Fruit fly (Drosophila melanogaster) whole organism, adult: ENCODE measurements around the gene mnd.

Experiments
- CG11617 ChIP-seq: fragments of 200-800 bp; sonication (Bioruptor generic); optimal IDR thresholded peaks from 2 replicates; lab custom pipeline; 2017; ENCODE audit warnings: mild to moderate bottlenecking, missing biosample characterization, missing genetic modification reagents, missing genetic modification characterization
- CG12768 ChIP-seq: fragments of 200-800 bp; sonication (Bioruptor generic); optimal IDR thresholded peaks from 2 replicates; lab custom pipeline; 2017; ENCODE audit warnings: missing biosample characterization, missing genetic modification characterization, mild to moderate bottlenecking, moderate library complexity, missing genetic modification reagents
- CG14711 ChIP-seq: fragments of 200-800 bp; sonication (Bioruptor generic); optimal IDR thresholded peaks from 2 replicates; lab custom pipeline; 2018; ENCODE audit warnings: missing biosample characterization, mild to moderate bottlenecking, missing genetic modification characterization, moderate library complexity
- CG1620 ChIP-seq: fragments of 200-800 bp; sonication (Bioruptor generic); optimal IDR thresholded peaks from 2 replicates; lab custom pipeline; 2016; ENCODE audit warnings: missing biosample characterization, missing genetic modification characterization
- CG33017 ChIP-seq: fragments of 200-800 bp; sonication (Bioruptor generic); optimal IDR thresholded peaks from 2 replicates; lab custom pipeline; 2018; ENCODE audit warnings: missing biosample characterization, mild to moderate bottlenecking, missing genetic modification characterization, moderate library complexity
- CG5204 ChIP-seq: fragments of 200-800 bp; sonication (Bioruptor generic); optimal IDR thresholded peaks from 2 replicates; lab custom pipeline; 2016; ENCODE audit warnings: missing biosample characterization, missing genetic modification characterization
- CG7045 ChIP-seq: fragments of 200-800 bp; sonication (Bioruptor generic); optimal IDR thresholded peaks from 2 replicates; lab custom pipeline; 2017; ENCODE audit warnings: missing biosample characterization, mild to moderate bottlenecking, missing genetic modification characterization
- CG7101 ChIP-seq: fragments of 200-800 bp; sonication (Bioruptor generic); optimal IDR thresholded peaks from 2 replicates; lab custom pipeline; 2018; ENCODE audit warnings: missing biosample characterization, mild to moderate bottlenecking, missing genetic modification characterization, moderate library complexity
- Clk ChIP-seq: fragments of 200-800 bp; sonication (Bioruptor generic); optimal IDR thresholded peaks from 2 replicates; lab custom pipeline; 2017; ENCODE audit warnings: missing biosample characterization, missing genetic modification characterization
- Crg-1 ChIP-seq: fragments of 200-800 bp; sonication (Bioruptor generic); optimal IDR thresholded peaks from 2 replicates; lab custom pipeline; 2016; ENCODE audit warnings: missing biosample characterization, missing genetic modification characterization
- Hr96 ChIP-seq: fragments of 200-800 bp; sonication (Bioruptor generic); optimal IDR thresholded peaks from 2 replicates; lab custom pipeline; 2016; ENCODE audit warnings: missing biosample characterization, missing genetic modification characterization
- Mnt ChIP-seq: fragments of 200-800 bp; sonication (Bioruptor generic); optimal IDR thresholded peaks from 2 replicates; lab custom pipeline; 2016; ENCODE audit warnings: missing biosample characterization, mild to moderate bottlenecking, missing genetic modification characterization
- bab1 ChIP-seq: fragments of 200-800 bp; sonication (Bioruptor generic); optimal IDR thresholded peaks from 3 replicates; lab custom pipeline; 2019; ENCODE audit warnings: missing biosample characterization, mild to moderate bottlenecking, missing genetic modification characterization, moderate library complexity
- cic ChIP-seq: fragments of 200-800 bp; sonication (Bioruptor generic); optimal IDR thresholded peaks from 2 replicates; lab custom pipeline; 2017; ENCODE audit warnings: missing biosample characterization, mild to moderate bottlenecking, missing genetic modification characterization, moderate library complexity
- cnc ChIP-seq, 2 experiments: fragments of >200 bp; optimal IDR thresholded peaks; 2 replicates each; lab custom pipeline; 2017
- kay ChIP-seq: fragments of 200-800 bp; sonication (Bioruptor generic); peaks from one replicate; lab custom pipeline; 2016; ENCODE audit warnings: missing biosample characterization, missing genetic modification characterization, borderline replicate concordance
- ovo ChIP-seq: fragments of 200-800 bp; sonication (Bioruptor generic); optimal IDR thresholded peaks from 2 replicates; lab custom pipeline; 2016; ENCODE audit warnings: missing biosample characterization, missing genetic modification characterization
- pad ChIP-seq: fragments of 200-800 bp; sonication (Bioruptor generic); optimal IDR thresholded peaks from 3 replicates; lab custom pipeline; 2017; ENCODE audit warnings: missing biosample characterization, missing genetic modification characterization, mild to moderate bottlenecking, moderate library complexity, missing genetic modification reagents
- tj ChIP-seq: fragments of 200-800 bp; sonication (Bioruptor generic); optimal IDR thresholded peaks from 3 replicates; lab custom pipeline; 2017; ENCODE audit warnings: missing biosample characterization, mild to moderate bottlenecking, missing genetic modification characterization, moderate library complexity
- toe ChIP-seq: fragments of 200-800 bp; sonication (Bioruptor generic); optimal IDR thresholded peaks from 2 replicates; lab custom pipeline; 2016; ENCODE audit warnings: missing biosample characterization, missing genetic modification characterization

Gene mnd

dm6 chr3L:14972625-14973250 lies 12.2 kb upstream of the mnd start, which contains the start of gene Brd:
Gene Brd (plus strand): TSS chr3L:14972667.
- TF ChIP-seq CG5204 (GFP tag; lab: Kevin White, UChicago) = no peak
- no peak for TF ChIP-seq tj (GFP tag; lab: Kevin White, UChicago)

dm6 chr3L:14973251-14973625 lies 11.7 kb upstream of the mnd start:
- TF ChIP-seq CG1620 = no peak
- no peak for TF ChIP-seq Hr96 (GFP tag; lab: Kevin White, UChicago)
- no peak for TF ChIP-seq bab1
- TF ChIP-seq CG11617 (GFP tag; lab: Kevin White, UChicago) = no peak
- no peak for TF ChIP-seq kay (GFP tag; lab: Kevin White, UChicago)
- no peak for TF ChIP-seq CG33017 (tag; lab: Kevin White, UChicago)
- no peak for TF ChIP-seq cic
- TF ChIP-seq CG12768 (GFP tag; lab: Kevin White, UChicago) = no peak
- no peak for TF ChIP-seq pad (GFP tag; lab: Kevin White, UChicago)
- TF ChIP-seq CG7101 (tag; lab: Kevin White, UChicago) = no peak
- no peak for TF ChIP-seq toe
- no peak for TF ChIP-seq ovo (GFP tag; lab: Kevin White, UChicago)
- TF ChIP-seq CG7045 = no peak
- no peak for TF ChIP-seq CG14711
- no peak for TF ChIP-seq CG5204 (GFP tag; lab: Kevin White, UChicago)
- no peak for TF ChIP-seq cnc (optimal IDR thresholded peaks at IDR 0.05; lab: Kevin White, UChicago)
- no peak for TF ChIP-seq tj (GFP tag; lab: Kevin White, UChicago)

- no peak for TF ChIP-seq CG11617 (GFP tag; lab: Kevin White, UChicago)
- TF ChIP-seq Crg-1 = no peak
- TF ChIP-seq CG33017 (tag; lab: Kevin White, UChicago) = no peak
- no peak for TF ChIP-seq CG7045
- no peak for TF ChIP-seq cic
- TF ChIP-seq Mnt (GFP tag; lab: Kevin White, UChicago) = no peak
- TF ChIP-seq toe = no peak
- no peak for TF ChIP-seq Hr96 (GFP tag; lab: Kevin White, UChicago)
- TF ChIP-seq kay (GFP tag; lab: Kevin White, UChicago) = no peak
- TF ChIP-seq tj (GFP tag; lab: Kevin White, UChicago) = no peak
- TF ChIP-seq ovo (GFP tag; lab: Kevin White, UChicago) = no peak
- no peak for TF ChIP-seq CG1620
- no peak for TF ChIP-seq Clk (GFP tag; lab: Kevin White, UChicago)
- TF ChIP-seq cnc (optimal IDR thresholded peaks at IDR 0.05; lab: Kevin White, UChicago) = no peak
Measured at dm6 chr3L:14974513-14974912, 10.4 kb upstream of the mnd start, which contains the start of gene Ocho. Gene Ocho (plus strand): TSS chr3L:14974848.

- TF ChIP-seq CG7045 (no peak), tj (GFP tag; lab: Kevin White, UChicago) (no peak), pad (GFP tag; lab: Kevin White, UChicago) (no peak), CG14711 (no peak), CG11617 (GFP tag; lab: Kevin White, UChicago) (no peak), Crg-1 (no peak), kay (GFP tag; lab: Kevin White, UChicago) (no peak), Mnt (GFP tag; lab: Kevin White, UChicago) (no peak), Hr96 (GFP tag; lab: Kevin White, UChicago) (no peak), CG5204 (GFP tag; lab: Kevin White, UChicago) (no peak), CG1620 (no peak)
Measured at dm6 chr3L:14974952-14975351, 9.9 kb upstream of the mnd start.

- TF ChIP-seq CG12768 (GFP tag; lab: Kevin White, UChicago) = no peak
- no peak for TF ChIP-seq cic
- no peak for TF ChIP-seq cnc (optimal IDR thresholded peaks at IDR 0.05; lab: Kevin White, UChicago)
- TF ChIP-seq CG14711 = no peak
- TF ChIP-seq CG11617 (GFP tag; lab: Kevin White, UChicago) = no peak
- no peak for TF ChIP-seq CG7045
- no peak for TF ChIP-seq Hr96 (GFP tag; lab: Kevin White, UChicago)
- TF ChIP-seq toe = no peak
- no peak for TF ChIP-seq CG5204 (GFP tag; lab: Kevin White, UChicago)
- TF ChIP-seq kay (GFP tag; lab: Kevin White, UChicago) = no peak
Measured at dm6 chr3L:14976026-14976425, 8.9 kb upstream of the mnd start.

dm6 chr3L:14977536-14978495 lies 7.1 kb upstream of the mnd start:
- TF ChIP-seq CG1620 = no peak

dm6 chr3L:14978496-14978894 lies 6.4 kb upstream of the mnd start:
- TF ChIP-seq Clk (GFP tag; lab: Kevin White, UChicago) (no peak), CG7045 (no peak), ovo (GFP tag; lab: Kevin White, UChicago) (no peak), kay (GFP tag; lab: Kevin White, UChicago) (no peak), CG1620 (no peak), CG7101 (tag; lab: Kevin White, UChicago) (no peak), CG33017 (tag; lab: Kevin White, UChicago) (no peak), CG5204 (GFP tag; lab: Kevin White, UChicago) (no peak), CG14711 (no peak), tj (GFP tag; lab: Kevin White, UChicago) (no peak), Mnt (GFP tag; lab: Kevin White, UChicago) (no peak), CG12768 (GFP tag; lab: Kevin White, UChicago) (no peak), toe (no peak), CG11617 (GFP tag; lab: Kevin White, UChicago) (no peak), pad (GFP tag; lab: Kevin White, UChicago) (no peak), Hr96 (GFP tag; lab: Kevin White, UChicago) (no peak), bab1 (no peak), Crg-1 (no peak)
